Worm (Caenorhabditis elegans) whole organism, L4 larva: ENCODE data around the gene elp-1.

Experiments
- F10B5.3 ChIP-seq: sonication (generic microtip); optimal IDR thresholded peaks from 2 replicates; lab custom pipeline; 2016; ENCODE audit warnings: mild to moderate bottlenecking, missing genetic modification characterization, missing compliant biosample characterization
- F26F4.8 ChIP-seq: fragments of 200-800 bp; sonication (Bioruptor generic); conservative IDR thresholded peaks from 2 replicates; pipeline ENCODE4 v1.3.6; 2022; ENCODE audit warnings: missing genetic modification characterization, missing compliant biosample characterization
- F37D6.2 ChIP-seq: sonication (generic microtip); optimal IDR thresholded peaks from 2 replicates; lab custom pipeline; 2016; ENCODE audit warnings: mild to moderate bottlenecking, missing genetic modification characterization, missing compliant biosample characterization
- R02D3.7 ChIP-seq: fragments of 150-350 bp; sonication (generic microtip); optimal IDR thresholded peaks from 3 replicates; lab custom pipeline; 2014; ENCODE audit warnings: missing biosample characterization, missing genetic modification characterization
- aly-2 ChIP-seq: sonication (generic microtip); optimal IDR thresholded peaks from 2 replicates; lab custom pipeline; 2018; ENCODE audit warnings: missing biosample characterization, missing genetic modification characterization
- ceh-32 ChIP-seq: sonication (generic microtip); optimal IDR thresholded peaks from 2 replicates; lab custom pipeline; 2016; ENCODE audit warnings: mild to moderate bottlenecking, missing genetic modification characterization, missing compliant biosample characterization; ENCODE audit not compliant: poor library complexity
- ceh-82 ChIP-seq: sonication (generic microtip); optimal IDR thresholded peaks from 2 replicates; lab custom pipeline; 2017; ENCODE audit warnings: missing biosample characterization, missing genetic modification characterization
- ces-1 ChIP-seq: fragments of 150-350 bp; sonication (generic microtip); optimal IDR thresholded peaks from 4 replicates; lab custom pipeline; 2014; ENCODE audit warnings: missing biosample characterization, missing genetic modification reagents, missing genetic modification characterization
- ctbp-1 ChIP-seq: fragments of 200-800 bp; sonication (Bioruptor generic); IDR thresholded peaks from 2 replicates; pipeline ENCODE4 v1.3.6; 2022; ENCODE audit warnings: missing genetic modification reagents, missing genetic modification characterization, missing compliant biosample characterization
- daf-16 ChIP-seq, 3 experiments: sonication (generic microtip); optimal IDR thresholded peaks; 2 replicates each; lab custom pipeline; 2016 to 2017; ENCODE audit warnings: missing genetic modification characterization in 3 of 3, missing genetic modification reagents in 3 of 3, mild to moderate bottlenecking in 2 of 3, missing compliant biosample characterization in 2 of 3, missing biosample characterization in 1 of 3, moderate library complexity in 1 of 3
- egl-43 ChIP-seq: fragments of 200-800 bp; sonication (Bioruptor generic); IDR thresholded peaks from 2 replicates; pipeline ENCODE4 v1.3.6; 2022; ENCODE audit warnings: missing genetic modification reagents, missing genetic modification characterization, missing compliant biosample characterization
- fkh-10 ChIP-seq: fragments of 150-350 bp; optimal IDR thresholded peaks from 2 replicates; lab custom pipeline; 2014; ENCODE audit warnings: missing biosample characterization, missing genetic modification reagents, missing genetic modification characterization
- hlh-11 ChIP-seq: fragments of 200-800 bp; sonication (Bioruptor generic); optimal IDR thresholded peaks from 2 replicates; lab custom pipeline; 2018; ENCODE audit warnings: mild to moderate bottlenecking, missing genetic modification characterization, missing compliant biosample characterization
- hlh-30 ChIP-seq: sonication (generic microtip); optimal IDR thresholded peaks from 2 replicates; lab custom pipeline; 2017; ENCODE audit warnings: antibody characterized with exemption, mild to moderate bottlenecking, missing genetic modification characterization, missing compliant biosample characterization; ENCODE audit not compliant: insufficient read depth
- hmg-1.1 ChIP-seq: fragments of 200-800 bp; sonication (Bioruptor generic); IDR thresholded peaks from 2 replicates; pipeline ENCODE4 v1.3.6; 2022; ENCODE audit warnings: missing genetic modification reagents, missing genetic modification characterization, missing compliant biosample characterization
- jun-1 ChIP-seq: fragments of 150-350 bp; optimal IDR thresholded peaks from 2 replicates; lab custom pipeline; 2014; ENCODE audit warnings: missing biosample characterization, missing genetic modification reagents, missing genetic modification characterization
- lin-13 ChIP-seq: fragments of 150-350 bp; optimal IDR thresholded peaks from 2 replicates; lab custom pipeline; 2014; ENCODE audit warnings: missing biosample characterization, missing genetic modification reagents, missing genetic modification characterization
- lin-38 ChIP-seq: fragments of 200-800 bp; sonication (Bioruptor generic); IDR thresholded peaks from 2 replicates; pipeline ENCODE4 v1.3.6; 2022; ENCODE audit warnings: missing genetic modification reagents, missing genetic modification characterization, missing compliant biosample characterization
- lir-3 ChIP-seq: sonication (generic microtip); optimal IDR thresholded peaks from 2 replicates; lab custom pipeline; 2016; ENCODE audit warnings: mild to moderate bottlenecking, missing genetic modification characterization, missing compliant biosample characterization
- madf-9 ChIP-seq: fragments of 200-800 bp; sonication (Bioruptor generic); conservative IDR thresholded peaks from 2 replicates; pipeline ENCODE4 v1.3.6; 2022; ENCODE audit warnings: missing genetic modification reagents, missing genetic modification characterization, missing compliant biosample characterization
- mep-1 ChIP-seq: fragments of 150-350 bp; sonication (generic microtip); optimal IDR thresholded peaks from 3 replicates; lab custom pipeline; 2014; ENCODE audit warnings: missing biosample characterization, missing genetic modification characterization
- mes-2 ChIP-seq: sonication (generic microtip); optimal IDR thresholded peaks from 2 replicates; lab custom pipeline; 2016; ENCODE audit warnings: missing genotype, mild to moderate bottlenecking, missing genetic modification characterization, missing compliant biosample characterization; ENCODE audit not compliant: poor library complexity, severe bottlenecking
- mxl-2 ChIP-seq: fragments of 200-800 bp; sonication (Bioruptor generic); conservative IDR thresholded peaks from 2 replicates; pipeline ENCODE4 v1.3.6; 2022; ENCODE audit warnings: missing genetic modification reagents, missing genetic modification characterization, missing compliant biosample characterization
- mxl-3 ChIP-seq: fragments of 200-800 bp; sonication (Bioruptor generic); optimal IDR thresholded peaks from 2 replicates; lab custom pipeline; 2018; ENCODE audit warnings: mild to moderate bottlenecking, missing genetic modification characterization, missing compliant biosample characterization
- nhr-11 ChIP-seq: fragments of 150-350 bp; optimal IDR thresholded peaks from 2 replicates; lab custom pipeline; 2014; ENCODE audit warnings: missing biosample characterization, missing genetic modification characterization
- nhr-237 ChIP-seq: sonication (generic microtip); optimal IDR thresholded peaks from 2 replicates; lab custom pipeline; 2017; ENCODE audit warnings: missing biosample characterization, missing genetic modification characterization
- nhr-25 ChIP-seq: sonication (generic microtip); optimal IDR thresholded peaks from 2 replicates; lab custom pipeline; 2017; ENCODE audit warnings: missing genetic modification characterization, mild to moderate bottlenecking, missing compliant biosample characterization, antibody characterized with exemption, moderate library complexity, borderline replicate concordance; ENCODE audit not compliant: insufficient read depth
- nhr-42 ChIP-seq: fragments of 200-800 bp; sonication (Bioruptor generic); IDR thresholded peaks from 2 replicates; pipeline ENCODE4 v1.3.6; 2022; ENCODE audit warnings: missing genetic modification characterization, missing compliant biosample characterization
- nhr-48 ChIP-seq: sonication (generic microtip); optimal IDR thresholded peaks from 2 replicates; lab custom pipeline; 2016; ENCODE audit warnings: mild to moderate bottlenecking, missing genetic modification characterization, missing compliant biosample characterization
- sdz-12 ChIP-seq: fragments of 200-800 bp; sonication (Bioruptor generic); optimal IDR thresholded peaks from 2 replicates; lab custom pipeline; 2018; ENCODE audit warnings: mild to moderate bottlenecking, missing genetic modification characterization, missing compliant biosample characterization
- snpc-4 ChIP-seq: fragments of 150-350 bp; optimal IDR thresholded peaks from 2 replicates; lab custom pipeline; 2014; ENCODE audit warnings: missing biosample characterization, missing genetic modification characterization
- spr-3 ChIP-seq: fragments of 200-800 bp; sonication (Bioruptor generic); optimal IDR thresholded peaks from 2 replicates; lab custom pipeline; 2018; ENCODE audit warnings: mild to moderate bottlenecking, missing genetic modification characterization, missing compliant biosample characterization
- tag-97 ChIP-seq: fragments of 200-800 bp; sonication (Bioruptor generic); IDR thresholded peaks from 2 replicates; pipeline ENCODE4 v1.3.6; 2022; ENCODE audit warnings: missing genetic modification characterization, missing compliant biosample characterization
- unc-39 ChIP-seq: sonication (generic microtip); optimal IDR thresholded peaks from 2 replicates; lab custom pipeline; 2017; ENCODE audit warnings: missing biosample characterization, missing genetic modification characterization
- unc-62 ChIP-seq, 3 experiments: fragments of 150-350 bp in 1 of 3; sonication (generic microtip); optimal IDR thresholded peaks in 2 of 3; peaks in 1 of 3; 1 replicate in 1 of 3; 2 replicates in 2 of 3; lab custom pipeline; 2014 to 2017; ENCODE audit warnings: missing biosample characterization in 3 of 3, missing genetic modification characterization in 3 of 3, missing genetic modification reagents in 3 of 3, missing genotype in 1 of 3
- vab-7 ChIP-seq: fragments of 200-800 bp; sonication (Bioruptor generic); IDR thresholded peaks from 2 replicates; pipeline ENCODE4 v1.3.6; 2022; ENCODE audit warnings: missing genetic modification reagents, missing genetic modification characterization, missing compliant biosample characterization
- zfp-2 ChIP-seq: sonication (generic microtip); optimal IDR thresholded peaks from 2 replicates; lab custom pipeline; 2016; ENCODE audit warnings: mild to moderate bottlenecking, missing genetic modification characterization, missing compliant biosample characterization
- zfp-3 ChIP-seq: fragments of 200-800 bp; sonication (Bioruptor generic); conservative IDR thresholded peaks from 2 replicates; pipeline ENCODE4 v1.3.6; 2022; ENCODE audit warnings: missing genetic modification reagents, missing genetic modification characterization, missing compliant biosample characterization
- ztf-7 ChIP-seq: fragments of 150-350 bp; optimal IDR thresholded peaks from 2 replicates; lab custom pipeline; 2014; ENCODE audit warnings: missing biosample characterization, missing genetic modification characterization

elp-1 gene

ce11 chrV:20744290-20744837, 25.6 kb downstream of the elp-1 start, which contains the start of gene dnj-25:
Gene dnj-25 (minus strand): TSS chrV:20744346.
- TF ChIP-seq egl-43 (no peak), hmg-1.1 (0 out of 2 replicates have a peak, but pooled peaks have one; percentile 13), mes-2 (tag; lab: Kevin White, UChicago) (peak; percentile 21), lin-38 (GFP tag; lab: Robert Waterston, UW) (peak; percentile 77), ztf-7 (tag; lab: Kevin White, UChicago) (no peak)
- TF ChIP-seq, all 104 proteins: peak for 3

- 0 out of 2 replicates have a peak, but pooled peaks have one; percentile 18 for TF ChIP-seq ctbp-1 (GFP tag; lab: Robert Waterston, UW)
- no peak for TF ChIP-seq madf-9
- TF ChIP-seq ces-1 (GFP tag; lab: Kevin White, UChicago), result peak; percentile 88
- TF ChIP-seq fkh-10 (GFP tag; lab: Kevin White, UChicago), result peak; percentile 68
These were observed 30.6 kb downstream of the elp-1 start for ce11 chrV:20739387-20739786.

- no peak for TF ChIP-seq nhr-11 (tag; lab: Kevin White, UChicago)
- no peak for TF ChIP-seq F10B5.3 (tag; lab: Kevin White, UChicago)
- TF ChIP-seq hlh-11, result no peak
- no peak for TF ChIP-seq mep-1 (tag; lab: Kevin White, UChicago)
- TF ChIP-seq ceh-32 (tag; lab: Kevin White, UChicago), result no peak
- TF ChIP-seq, all 104 proteins: peak for 0
These were observed 35.3 kb downstream of the elp-1 start, which contains the start of gene srxa-6 for ce11 chrV:20734658-20735057. Gene srxa-6 (plus strand): TSS chrV:20734958.

ce11 chrV:20731787-20732186, 38.2 kb downstream of the elp-1 start, which contains the start of gene srxa-1:
Gene srxa-1 (plus strand): TSS chrV:20732087.
- TF ChIP-seq lin-13 (GFP tag; lab: Kevin White, UChicago) (no peak), unc-62 (GFP tag; optimal IDR thresholded peaks at IDR 0.05 in 1 of 2; lab: Kevin White, UChicago) (peak in 1 of 2 experiments; percentile 2), unc-62 (tag; optimal IDR thresholded peaks at IDR 0.05; lab: Kevin White, UChicago) (no peak)

- TF ChIP-seq sdz-12 (GFP tag; lab: Kevin White, UChicago), result no peak
- TF ChIP-seq zfp-3 (GFP tag; lab: Robert Waterston, UW), result peak; percentile 65; the same call in 1 of the 2 replicates
- TF ChIP-seq snpc-4 (tag; lab: Kevin White, UChicago), result no peak
- TF ChIP-seq nhr-25 (tag; lab: Kevin White, UChicago), result no peak
- TF ChIP-seq vab-7, result no peak
- TF ChIP-seq ztf-7 (tag; lab: Kevin White, UChicago), result no peak
- peak; percentile 95 for TF ChIP-seq hlh-11
- peak; percentile 71 for TF ChIP-seq hmg-1.1
- no peak for TF ChIP-seq tag-97
- TF ChIP-seq F37D6.2 (tag; lab: Kevin White, UChicago), result no peak
- no peak for TF ChIP-seq aly-2 (tag; lab: Kevin White, UChicago)
- no peak for TF ChIP-seq unc-39 (tag; lab: Kevin White, UChicago)
- TF ChIP-seq daf-16 (GFP tag; optimal IDR thresholded peaks at IDR 0.05; lab: Kevin White, UChicago), result peak; percentile 77 to 97
- TF ChIP-seq daf-16 (tag; optimal IDR thresholded peaks at IDR 0.05; lab: Kevin White, UChicago), result peak; percentile 99
- no peak for TF ChIP-seq ctbp-1 (GFP tag; lab: Robert Waterston, UW)
- peak in 1 of 2 experiments; percentile 84 for TF ChIP-seq unc-62 (GFP tag; optimal IDR thresholded peaks at IDR 0.05 in 1 of 2; lab: Kevin White, UChicago)
- no peak for TF ChIP-seq unc-62 (tag; optimal IDR thresholded peaks at IDR 0.05; lab: Kevin White, UChicago)
- no peak for TF ChIP-seq zfp-2
- TF ChIP-seq hlh-30, result peak; percentile 88
- TF ChIP-seq nhr-237, result no peak
- TF ChIP-seq nhr-48, result peak; percentile 94
- no peak for TF ChIP-seq spr-3 (GFP tag; lab: Kevin White, UChicago)
- TF ChIP-seq F26F4.8 (GFP tag; lab: Robert Waterston, UW), result no peak
- no peak for TF ChIP-seq R02D3.7
- 0 out of 2 replicates have a peak, but pooled peaks have one; percentile 20 for TF ChIP-seq mxl-2
- TF ChIP-seq lir-3, result no peak
- TF ChIP-seq ceh-82, result no peak
- TF ChIP-seq nhr-11 (tag; lab: Kevin White, UChicago), result peak; percentile 22
- peak; percentile 84 for TF ChIP-seq mxl-3 (GFP tag; lab: Kevin White, UChicago)
- TF ChIP-seq jun-1, result peak; percentile 50
- no peak for TF ChIP-seq nhr-42 (GFP tag; lab: Robert Waterston, UW)
These were observed 41.1 kb downstream of the elp-1 start, which contains the start of gene ipla-3 for ce11 chrV:20728763-20729350. Gene ipla-3 (minus strand): TSS chrV:20729272.
